Fruit fly (Drosophila melanogaster) whole organism, adult: ENCODE results near the gene CG11663.
A peak's percentile ranks its signal among the peaks of the same experiment; 100 is the strongest.

Experiments
- CG11617 ChIP-seq: fragments of 200-800 bp; sonication (Bioruptor generic); optimal IDR thresholded peaks from 2 replicates; lab custom pipeline; 2017; ENCODE audit warnings: mild to moderate bottlenecking, missing biosample characterization, missing genetic modification reagents, missing genetic modification characterization
- CG12768 ChIP-seq: fragments of 200-800 bp; sonication (Bioruptor generic); optimal IDR thresholded peaks from 2 replicates; lab custom pipeline; 2017; ENCODE audit warnings: missing biosample characterization, missing genetic modification characterization, mild to moderate bottlenecking, moderate library complexity, missing genetic modification reagents
- CG14711 ChIP-seq: fragments of 200-800 bp; sonication (Bioruptor generic); optimal IDR thresholded peaks from 2 replicates; lab custom pipeline; 2018; ENCODE audit warnings: missing biosample characterization, mild to moderate bottlenecking, missing genetic modification characterization, moderate library complexity
- CG1620 ChIP-seq: fragments of 200-800 bp; sonication (Bioruptor generic); optimal IDR thresholded peaks from 2 replicates; lab custom pipeline; 2016; ENCODE audit warnings: missing biosample characterization, missing genetic modification characterization
- CG33017 ChIP-seq: fragments of 200-800 bp; sonication (Bioruptor generic); optimal IDR thresholded peaks from 2 replicates; lab custom pipeline; 2018; ENCODE audit warnings: missing biosample characterization, mild to moderate bottlenecking, missing genetic modification characterization, moderate library complexity
- CG5204 ChIP-seq: fragments of 200-800 bp; sonication (Bioruptor generic); optimal IDR thresholded peaks from 2 replicates; lab custom pipeline; 2016; ENCODE audit warnings: missing biosample characterization, missing genetic modification characterization
- CG7045 ChIP-seq: fragments of 200-800 bp; sonication (Bioruptor generic); optimal IDR thresholded peaks from 2 replicates; lab custom pipeline; 2017; ENCODE audit warnings: missing biosample characterization, mild to moderate bottlenecking, missing genetic modification characterization
- CG7101 ChIP-seq: fragments of 200-800 bp; sonication (Bioruptor generic); optimal IDR thresholded peaks from 2 replicates; lab custom pipeline; 2018; ENCODE audit warnings: missing biosample characterization, mild to moderate bottlenecking, missing genetic modification characterization, moderate library complexity
- Clk ChIP-seq: fragments of 200-800 bp; sonication (Bioruptor generic); optimal IDR thresholded peaks from 2 replicates; lab custom pipeline; 2017; ENCODE audit warnings: missing biosample characterization, missing genetic modification characterization
- Crg-1 ChIP-seq: fragments of 200-800 bp; sonication (Bioruptor generic); optimal IDR thresholded peaks from 2 replicates; lab custom pipeline; 2016; ENCODE audit warnings: missing biosample characterization, missing genetic modification characterization
- Hr96 ChIP-seq: fragments of 200-800 bp; sonication (Bioruptor generic); optimal IDR thresholded peaks from 2 replicates; lab custom pipeline; 2016; ENCODE audit warnings: missing biosample characterization, missing genetic modification characterization
- Mnt ChIP-seq: fragments of 200-800 bp; sonication (Bioruptor generic); optimal IDR thresholded peaks from 2 replicates; lab custom pipeline; 2016; ENCODE audit warnings: missing biosample characterization, mild to moderate bottlenecking, missing genetic modification characterization
- bab1 ChIP-seq: fragments of 200-800 bp; sonication (Bioruptor generic); optimal IDR thresholded peaks from 3 replicates; lab custom pipeline; 2019; ENCODE audit warnings: missing biosample characterization, mild to moderate bottlenecking, missing genetic modification characterization, moderate library complexity
- cic ChIP-seq: fragments of 200-800 bp; sonication (Bioruptor generic); optimal IDR thresholded peaks from 2 replicates; lab custom pipeline; 2017; ENCODE audit warnings: missing biosample characterization, mild to moderate bottlenecking, missing genetic modification characterization, moderate library complexity
- cnc ChIP-seq, 2 experiments: fragments of >200 bp; optimal IDR thresholded peaks; 2 replicates each; lab custom pipeline; 2017
- kay ChIP-seq: fragments of 200-800 bp; sonication (Bioruptor generic); peaks from one replicate; lab custom pipeline; 2016; ENCODE audit warnings: missing biosample characterization, missing genetic modification characterization, borderline replicate concordance
- ovo ChIP-seq: fragments of 200-800 bp; sonication (Bioruptor generic); optimal IDR thresholded peaks from 2 replicates; lab custom pipeline; 2016; ENCODE audit warnings: missing biosample characterization, missing genetic modification characterization
- pad ChIP-seq: fragments of 200-800 bp; sonication (Bioruptor generic); optimal IDR thresholded peaks from 3 replicates; lab custom pipeline; 2017; ENCODE audit warnings: missing biosample characterization, missing genetic modification characterization, mild to moderate bottlenecking, moderate library complexity, missing genetic modification reagents
- tj ChIP-seq: fragments of 200-800 bp; sonication (Bioruptor generic); optimal IDR thresholded peaks from 3 replicates; lab custom pipeline; 2017; ENCODE audit warnings: missing biosample characterization, mild to moderate bottlenecking, missing genetic modification characterization, moderate library complexity
- toe ChIP-seq: fragments of 200-800 bp; sonication (Bioruptor generic); optimal IDR thresholded peaks from 2 replicates; lab custom pipeline; 2016; ENCODE audit warnings: missing biosample characterization, missing genetic modification characterization

Gene CG11663

dm6 chrX:921359-921758 is 27.1 kb downstream of the CG11663 start:
- no peak for TF ChIP-seq CG33017 (tag; lab: Kevin White, UChicago)
- TF ChIP-seq kay (GFP tag; lab: Kevin White, UChicago), result no peak
- TF ChIP-seq pad (GFP tag; lab: Kevin White, UChicago), result no peak
- no peak for TF ChIP-seq CG14711 (tag; lab: Kevin White, UChicago)
- TF ChIP-seq CG12768 (GFP tag; lab: Kevin White, UChicago), result no peak
- no peak for TF ChIP-seq tj (GFP tag; lab: Kevin White, UChicago)
- no peak for TF ChIP-seq Crg-1
- TF ChIP-seq CG1620 (GFP tag; lab: Kevin White, UChicago), result no peak
- TF ChIP-seq bab1, result no peak
- TF ChIP-seq CG7045 (GFP tag; lab: Kevin White, UChicago), result no peak
- no peak for TF ChIP-seq Mnt (GFP tag; lab: Kevin White, UChicago)
- no peak for TF ChIP-seq CG7101 (tag; lab: Kevin White, UChicago)
- no peak for TF ChIP-seq Hr96
- TF ChIP-seq cnc (optimal IDR thresholded peaks at IDR 0.05; lab: Kevin White, UChicago), result no peak
- TF ChIP-seq cic (GFP tag; lab: Kevin White, UChicago), result no peak
- no peak for TF ChIP-seq CG5204 (GFP tag; lab: Kevin White, UChicago)

- no peak for TF ChIP-seq toe (GFP tag; lab: Kevin White, UChicago)
- TF ChIP-seq CG5204 (GFP tag; lab: Kevin White, UChicago), result no peak
- TF ChIP-seq ovo, result peak; percentile 94
- TF ChIP-seq tj (GFP tag; lab: Kevin White, UChicago), result no peak
- no peak for TF ChIP-seq CG1620 (GFP tag; lab: Kevin White, UChicago)
These were observed 33.1 kb downstream of the CG11663 start, which contains the start of gene Lztr1 for dm6 chrX:927209-927862. Gene Lztr1 (minus strand): TSS chrX:927582.

- TF ChIP-seq CG12768 (GFP tag; lab: Kevin White, UChicago) (no peak), CG14711 (tag; lab: Kevin White, UChicago) (no peak), CG7045 (GFP tag; lab: Kevin White, UChicago) (no peak), Crg-1 (no peak), CG11617 (GFP tag; lab: Kevin White, UChicago) (no peak), bab1 (no peak), CG1620 (GFP tag; lab: Kevin White, UChicago) (no peak), tj (GFP tag; lab: Kevin White, UChicago) (no peak), Mnt (GFP tag; lab: Kevin White, UChicago) (no peak), toe (GFP tag; lab: Kevin White, UChicago) (no peak), cic (GFP tag; lab: Kevin White, UChicago) (no peak), CG33017 (tag; lab: Kevin White, UChicago) (no peak), kay (GFP tag; lab: Kevin White, UChicago) (no peak), ovo (no peak), pad (GFP tag; lab: Kevin White, UChicago) (no peak), Clk (GFP tag; lab: Kevin White, UChicago) (no peak), cnc (optimal IDR thresholded peaks at IDR 0.05; lab: Kevin White, UChicago) (no peak), Hr96 (no peak), CG5204 (GFP tag; lab: Kevin White, UChicago) (no peak)
These were observed 33.6 kb downstream of the CG11663 start, which contains the start of the genes CG43867 and MED22 for dm6 chrX:927863-928257. Gene CG43867 (minus strand): TSS chrX:927975. Gene MED22 (plus strand): TSS chrX:928139.

DNA sequence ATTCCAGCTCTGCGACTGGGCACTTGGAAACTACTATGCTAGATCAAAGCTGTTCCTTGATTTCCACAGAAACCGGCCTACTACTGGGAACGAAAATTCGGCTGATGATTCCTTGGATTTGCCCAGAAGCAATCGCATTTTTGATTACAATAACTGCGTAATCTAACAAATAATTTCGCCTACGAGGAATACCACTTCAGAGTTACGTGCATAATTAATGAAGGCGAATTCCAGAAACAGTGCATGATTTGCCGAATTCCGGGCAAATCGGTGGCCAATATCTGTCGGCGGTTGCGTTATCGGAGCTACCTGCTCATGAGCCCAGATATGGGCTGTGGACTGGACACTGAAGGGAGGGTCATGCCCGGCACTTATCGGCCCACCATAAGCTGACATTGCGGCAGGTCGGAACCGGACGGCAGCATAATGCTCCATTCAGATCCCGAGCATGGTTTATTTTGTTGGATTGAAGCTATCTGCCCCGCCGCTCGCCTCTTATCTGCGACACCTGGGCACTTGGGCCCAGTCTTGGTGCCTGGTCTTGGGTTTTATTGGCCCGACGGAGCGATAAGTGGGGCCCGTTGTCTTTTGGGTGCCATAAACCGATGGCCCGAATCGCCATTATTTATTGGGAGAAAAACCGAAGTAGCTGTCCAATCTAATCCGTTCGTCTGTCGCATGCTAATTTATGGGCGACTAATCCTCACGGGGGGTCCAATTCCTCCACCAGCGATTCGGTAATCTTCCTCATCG is 35.9 kb downstream of the CG11663 start, which contains the start of gene CG3708:
Gene CG3708 (minus strand): TSS at position 51 of the 753 bp plus-strand sequence.
- TF ChIP-seq cic (GFP tag; lab: Kevin White, UChicago) (no peak), Crg-1 (no peak), Hr96 (no peak), CG1620 (GFP tag; lab: Kevin White, UChicago) (no peak), ovo (no peak), toe (GFP tag; lab: Kevin White, UChicago) (no peak), cnc (optimal IDR thresholded peaks at IDR 0.05; lab: Kevin White, UChicago) (no peak), CG14711 (tag; lab: Kevin White, UChicago) (no peak), CG5204 (GFP tag; lab: Kevin White, UChicago) (no peak), CG11617 (GFP tag; lab: Kevin White, UChicago) (no peak), Clk (GFP tag; lab: Kevin White, UChicago) (no peak), CG33017 (tag; lab: Kevin White, UChicago) (no peak), Mnt (GFP tag; lab: Kevin White, UChicago) (no peak), bab1 (no peak), CG7045 (GFP tag; lab: Kevin White, UChicago) (no peak), pad (GFP tag; lab: Kevin White, UChicago) (no peak)

DNA sequence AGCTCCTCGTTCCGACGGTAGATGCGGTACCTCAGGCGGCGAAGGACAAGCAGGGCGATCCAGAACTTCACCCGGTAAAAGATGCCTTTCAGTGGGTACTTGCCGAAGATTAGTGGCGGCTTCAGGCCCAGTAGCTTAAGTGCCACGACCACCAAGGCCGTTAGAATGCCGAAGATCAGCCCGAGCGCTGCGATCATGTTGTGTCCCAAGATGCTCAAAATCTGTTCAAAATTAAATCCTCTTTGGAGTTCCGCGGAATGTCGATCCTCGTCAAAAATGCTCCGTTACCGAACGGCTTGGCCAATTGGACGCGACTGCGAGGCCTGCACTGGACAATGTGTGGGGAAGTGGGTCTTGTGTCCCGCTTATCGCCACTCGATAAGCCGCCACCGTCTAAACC is 37.9 kb downstream of the CG11663 start, which contains the start of the genes CG32815 and CG3706:
Gene CG32815 (plus strand): TSS at position 301 of the 400 bp plus-strand sequence.
Gene CG3706 (minus strand): TSS at position 310 of the 400 bp plus-strand sequence.
- no peak for TF ChIP-seq cic (GFP tag; lab: Kevin White, UChicago)
- TF ChIP-seq pad (GFP tag; lab: Kevin White, UChicago), result no peak
- no peak for TF ChIP-seq CG14711 (tag; lab: Kevin White, UChicago)
